Worm (Caenorhabditis elegans): ENCODE data around the gene Y47D3B.12.
A peak's percentile ranks its signal among the peaks of the same experiment; 100 is the strongest.

Gene Y47D3B.12

DNA sequence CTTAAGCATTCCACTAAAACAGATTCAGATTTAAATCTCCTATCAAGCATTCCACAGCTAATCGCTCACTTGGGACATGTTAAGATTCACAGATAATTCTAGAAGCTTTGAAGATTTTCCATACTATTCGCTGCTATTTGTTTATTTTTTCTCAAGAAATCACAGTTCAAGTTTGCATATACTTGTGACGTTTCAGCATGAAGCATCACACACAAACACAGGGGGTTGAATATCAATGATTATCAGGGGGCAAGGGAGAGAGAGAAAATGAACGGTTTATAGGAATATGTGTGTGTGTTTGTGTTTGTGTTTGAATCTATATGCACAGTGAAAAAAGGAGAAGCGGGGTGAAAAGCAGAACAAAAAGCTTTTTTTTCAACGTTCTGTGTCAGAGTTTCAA, at the start of gene Y47D3B.12:
Y47D3B.12 (plus strand) TSS at position 301 of the 400 bp plus-strand sequence.
- TF ChIP-seq nhr-28 (tag; optimal IDR thresholded peaks at IDR 0.05) (no peak), unc-62 (GFP tag; optimal IDR thresholded peaks at IDR 0.05) (no peak), nhr-23 (tag; optimal IDR thresholded peaks at IDR 0.05) (no peak), nhr-77 (tag; optimal IDR thresholded peaks at IDR 0.05) (no peak), R02D3.7 (tag; optimal IDR thresholded peaks at IDR 0.05) (no peak), lin-15B (tag; optimal IDR thresholded peaks at IDR 0.05) (no peak), fos-1 (tag; optimal IDR thresholded peaks at IDR 0.05) (no peak), nhr-43 (tag; optimal IDR thresholded peaks at IDR 0.05; ENCODE audit: poor library complexity, severe bottlenecking) (no peak), nhr-237 (tag; optimal IDR thresholded peaks at IDR 0.05) (no peak), skn-1 (tag; optimal IDR thresholded peaks at IDR 0.05) (no peak), snpc-4 (tag; optimal IDR thresholded peaks at IDR 0.05) (no peak), sea-2 (GFP tag; optimal IDR thresholded peaks at IDR 0.05) (no peak), ceh-28 (tag; optimal IDR thresholded peaks at IDR 0.05) (no peak), pha-4 (tag; optimal IDR thresholded peaks at IDR 0.05) (no peak), tbx-2 (tag; optimal IDR thresholded peaks at IDR 0.05) (no peak)

DNA sequence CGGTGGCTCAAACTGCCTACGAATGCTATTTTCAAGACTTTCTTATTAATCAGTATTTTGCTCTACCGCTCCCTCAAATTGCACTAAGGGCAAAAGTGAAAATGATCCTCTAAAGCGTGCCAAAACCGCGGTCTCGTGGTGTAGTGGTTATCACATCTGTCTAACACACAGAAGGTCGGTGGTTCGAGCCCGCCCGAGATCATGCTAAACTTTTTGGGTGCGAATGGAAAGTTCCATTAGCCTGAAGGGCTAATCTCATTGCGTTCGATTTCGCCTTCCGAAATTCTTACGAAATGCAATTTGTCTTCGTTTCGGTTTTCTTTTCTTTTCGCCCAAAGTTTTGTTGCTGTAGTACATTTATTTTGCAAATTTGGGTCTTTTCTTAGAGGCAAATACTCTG, 49.3 kb upstream of the Y47D3B.12 start:
- TF ChIP-seq lin-39 (tag; optimal IDR thresholded peaks at IDR 0.05) = peak; percentile 43
- TF ChIP-seq tbx-2 (tag; optimal IDR thresholded peaks at IDR 0.05) = no peak
- TF ChIP-seq nfya-1 (tag; optimal IDR thresholded peaks at IDR 0.05; ENCODE audit: insufficient read depth) = peak; percentile 25
- TF ChIP-seq nhr-11 (tag; optimal IDR thresholded peaks at IDR 0.05) = no peak
- TF ChIP-seq unc-62 (GFP tag; optimal IDR thresholded peaks at IDR 0.05) = no peak
- TF ChIP-seq elt-2 (tag; optimal IDR thresholded peaks at IDR 0.05) = peak; percentile 13
- TF ChIP-seq zag-1 (tag; optimal IDR thresholded peaks at IDR 0.05) = no peak

DNA sequence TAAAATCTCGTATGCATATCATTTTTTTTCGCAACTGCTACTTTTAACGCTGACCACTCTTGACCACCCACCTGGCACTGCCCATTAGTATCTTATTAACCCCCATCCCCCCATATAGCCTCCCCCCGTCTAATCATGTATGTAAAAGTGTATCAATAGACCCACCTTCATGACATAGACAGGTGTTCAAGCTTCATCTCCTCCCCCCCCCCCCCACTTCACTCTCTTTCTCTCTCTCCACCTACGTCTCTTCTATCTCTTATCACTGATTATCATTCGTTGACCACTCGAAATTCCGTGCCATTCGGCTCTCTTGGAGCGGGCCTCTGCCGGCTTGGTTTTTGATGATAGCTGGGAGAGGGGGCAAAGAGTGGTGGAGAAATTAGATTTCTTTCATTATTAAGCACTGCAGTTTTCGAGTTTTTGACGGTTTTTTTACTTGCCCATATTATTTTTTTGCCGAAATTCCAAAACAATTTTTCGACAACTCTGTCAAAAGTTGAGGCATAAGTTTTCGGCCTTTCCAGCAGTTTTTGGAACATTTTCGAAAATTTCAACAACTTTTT, 47.0 kb upstream of the Y47D3B.12 start:
- TF ChIP-seq lin-39 (tag; optimal IDR thresholded peaks at IDR 0.05) (peak; percentile 12), ztf-11 (tag; optimal IDR thresholded peaks at IDR 0.05) (no peak)

DNA sequence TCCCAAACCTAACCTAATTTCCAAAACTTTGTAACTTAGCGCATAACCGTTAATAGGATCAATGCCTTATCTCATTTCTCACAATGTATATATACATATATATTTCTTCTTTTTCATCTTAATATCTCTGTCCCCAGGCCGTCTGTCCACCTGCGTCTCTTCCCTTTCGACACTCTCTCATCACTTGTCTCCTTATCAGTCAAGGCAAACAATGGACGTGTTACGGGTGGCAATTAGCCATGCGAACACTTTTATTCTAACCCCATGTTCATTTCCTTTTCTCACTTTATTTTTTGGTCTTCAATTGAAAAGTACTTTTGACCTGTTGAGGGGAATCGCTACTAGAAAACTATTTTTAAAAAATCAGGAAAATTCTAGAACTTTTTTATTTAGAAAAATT, 45.4 kb upstream of the Y47D3B.12 start:
- TF ChIP-seq ama-1 (optimal IDR thresholded peaks at IDR 0.05) = no peak
- no peak for TF ChIP-seq nhr-43 (tag; optimal IDR thresholded peaks at IDR 0.05; ENCODE audit: poor library complexity, severe bottlenecking)
- TF ChIP-seq nfya-1 (tag; optimal IDR thresholded peaks at IDR 0.05; ENCODE audit: insufficient read depth) = peak; percentile 2
- peak; percentile 9 for TF ChIP-seq pqm-1 (tag; optimal IDR thresholded peaks at IDR 0.05)
- TF ChIP-seq skn-1 (tag; optimal IDR thresholded peaks at IDR 0.05) = no peak
- TF ChIP-seq hmg-11 (tag; optimal IDR thresholded peaks at IDR 0.05) = peak; percentile 17
- TF ChIP-seq nhr-25 (tag; optimal IDR thresholded peaks at IDR 0.05) = no peak
- no peak for TF ChIP-seq lsy-12 (tag; optimal IDR thresholded peaks at IDR 0.05)
- TF ChIP-seq aly-2 (tag; optimal IDR thresholded peaks at IDR 0.05) = no peak
- TF ChIP-seq lin-39 (tag; optimal IDR thresholded peaks at IDR 0.05) = no peak
- TF ChIP-seq nhr-77 (tag; optimal IDR thresholded peaks at IDR 0.05) = no peak
- TF ChIP-seq nhr-76 (tag; optimal IDR thresholded peaks at IDR 0.05) = no peak
- no peak for TF ChIP-seq lin-15B (tag; optimal IDR thresholded peaks at IDR 0.05)
- TF ChIP-seq nhr-237 (tag; optimal IDR thresholded peaks at IDR 0.05) = no peak
- TF ChIP-seq mml-1 (tag; optimal IDR thresholded peaks at IDR 0.05) = no peak
- TF ChIP-seq pha-4 (tag; optimal IDR thresholded peaks at IDR 0.05) = peak; percentile 28
- TF ChIP-seq egl-27 (tag; optimal IDR thresholded peaks at IDR 0.05) = no peak
- TF ChIP-seq elt-1 (tag; optimal IDR thresholded peaks at IDR 0.05) = no peak
- no peak for TF ChIP-seq nhr-28 (tag; optimal IDR thresholded peaks at IDR 0.05)
- no peak for TF ChIP-seq mdl-1 (tag; optimal IDR thresholded peaks at IDR 0.05)
- peak; percentile 58 for TF ChIP-seq elt-2 (tag; optimal IDR thresholded peaks at IDR 0.05)
- TF ChIP-seq nhr-23 (tag; optimal IDR thresholded peaks at IDR 0.05) = peak; percentile 21
- TF ChIP-seq fos-1 (tag; optimal IDR thresholded peaks at IDR 0.05) = no peak

DNA sequence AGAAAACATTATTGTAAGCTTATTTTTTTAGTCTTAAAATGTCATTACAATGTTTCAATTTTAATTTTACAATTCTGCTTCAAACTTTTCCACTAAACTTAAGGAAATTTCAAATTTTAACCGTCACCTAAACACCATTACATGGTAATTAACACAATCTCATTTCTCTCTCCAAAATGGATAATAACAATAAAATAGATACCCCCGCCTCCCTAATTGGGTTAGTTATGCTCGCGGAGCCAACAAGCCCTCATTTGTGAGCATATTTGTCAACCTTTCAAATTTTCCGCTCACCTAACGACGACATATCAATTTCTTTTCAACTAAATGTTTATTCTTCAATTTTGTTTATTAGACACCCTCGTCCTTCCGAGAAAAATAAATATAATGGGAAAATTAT, 44.5 kb upstream of the Y47D3B.12 start:
- TF ChIP-seq ceh-9 (tag; optimal IDR thresholded peaks at IDR 0.05) (no peak), nhr-76 (tag; optimal IDR thresholded peaks at IDR 0.05) (no peak), lin-39 (tag; optimal IDR thresholded peaks at IDR 0.05) (no peak)

All from whole organism, L3 larva.